Fruit fly (Drosophila melanogaster): Measurements from ENCODE around the gene Mur29B.

The Mur29B gene

dm6 chr2L:8381508-8382036, 29.6 kb downstream of the Mur29B start, which contains the start of gene AlaRS (continued):
- TF ChIP-seq CG10267 (tag; optimal IDR thresholded peaks at IDR 0.05): peak; percentile 67
- peak; percentile 41 for TF ChIP-seq nmo (GFP tag; optimal IDR thresholded peaks at IDR 0.05)
- TF ChIP-seq CG4328 (GFP tag; optimal IDR thresholded peaks at IDR 0.05): peak; percentile 27
- peak; percentile 9 for TF ChIP-seq Deaf1 (tag; optimal IDR thresholded peaks at IDR 0.05)
- no peak for TF ChIP-seq slou (GFP tag; optimal IDR thresholded peaks at IDR 0.05)
- no peak for TF ChIP-seq CG1024 (GFP tag; IDR thresholded peaks at IDR 0.05)
- no peak for TF ChIP-seq gt (GFP tag; IDR thresholded peaks at IDR 0.05)
- TF ChIP-seq Bteb2 (GFP tag; optimal IDR thresholded peaks at IDR 0.05): no peak
- no peak for TF ChIP-seq CG4282 (GFP tag; optimal IDR thresholded peaks at IDR 0.05)
- TF ChIP-seq CG2889 (GFP tag; IDR thresholded peaks at IDR 0.05): no peak
- peak; percentile 8 to 35 for TF ChIP-seq bsh (GFP tag; optimal IDR thresholded peaks at IDR 0.05)
- TF ChIP-seq unpg (GFP tag; optimal IDR thresholded peaks at IDR 0.05): peak; percentile 41
- peak; percentile 17 for TF ChIP-seq CG6683 (GFP tag; optimal IDR thresholded peaks at IDR 0.05)
- TF ChIP-seq Drgx (GFP tag; IDR thresholded peaks at IDR 0.05): no peak
- peak; percentile 65 for TF ChIP-seq CG14710 (tag; optimal IDR thresholded peaks at IDR 0.05)
- TF ChIP-seq CG8388 (GFP tag; optimal IDR thresholded peaks at IDR 0.05): peak; percentile 37
- TF ChIP-seq Hr51 (GFP tag; optimal IDR thresholded peaks at IDR 0.05): peak in 1 of 2 experiments; percentile 46
- TF ChIP-seq CG7839 (tag; optimal IDR thresholded peaks at IDR 0.05): peak; percentile 46
- TF ChIP-seq kni (GFP tag; optimal IDR thresholded peaks at IDR 0.05): peak; percentile 58
- TF ChIP-seq Oli (tag; optimal IDR thresholded peaks at IDR 0.05): peak; percentile 9
- peak; percentile 3 for TF ChIP-seq Sin3A (optimal IDR thresholded peaks at IDR 0.05)
- peak; percentile 47 for TF ChIP-seq CG4617 (GFP tag; optimal IDR thresholded peaks at IDR 0.05; ENCODE audit: borderline replicate concordance)
- TF ChIP-seq inv (GFP tag; IDR thresholded peaks at IDR 0.05; ENCODE audit: partially characterized antibody): peak; percentile 46
- TF ChIP-seq CG15696 (tag; optimal IDR thresholded peaks at IDR 0.05): no peak
- no peak for TF ChIP-seq hth (optimal IDR thresholded peaks at IDR 0.05)
- no peak for TF ChIP-seq ase (GFP tag; IDR thresholded peaks at IDR 0.05)
- no peak for TF ChIP-seq prd (optimal IDR thresholded peaks at IDR 0.05)
- TF ChIP-seq prd (GFP tag; IDR thresholded peaks at IDR 0.05): 0 out of 3 replicates have a peak, but pooled peaks have one; percentile 7
- TF ChIP-seq CG33557 (GFP tag; optimal IDR thresholded peaks at IDR 0.05): no peak
- no peak for TF ChIP-seq Neu2 (GFP tag; optimal IDR thresholded peaks at IDR 0.05; ENCODE audit: borderline replicate concordance)
- peak; percentile 27 for TF ChIP-seq dmrt99B (tag; optimal IDR thresholded peaks at IDR 0.05)
- TF ChIP-seq zfh1 (GFP tag; IDR thresholded peaks at IDR 0.05): peak; percentile 16; the same call in 1 of the 3 replicates
- TF ChIP-seq CG2712 (tag; optimal IDR thresholded peaks at IDR 0.05): peak; percentile 61
- no peak for TF ChIP-seq CG18619 (GFP tag; optimal IDR thresholded peaks at IDR 0.05)
- TF ChIP-seq CG12071 (GFP tag; optimal IDR thresholded peaks at IDR 0.05): no peak
- TF ChIP-seq CG3281 (GFP tag; optimal IDR thresholded peaks at IDR 0.05): peak; percentile 49
- TF ChIP-seq pros (GFP tag; optimal IDR thresholded peaks at IDR 0.05): no peak
- no peak for TF ChIP-seq tna (GFP tag; IDR thresholded peaks at IDR 0.05; ENCODE audit: partially characterized antibody)
- peak; percentile 27 for TF ChIP-seq Hsf (GFP tag; optimal IDR thresholded peaks at IDR 0.05)
- peak; percentile 8 for TF ChIP-seq CG9727 (GFP tag; optimal IDR thresholded peaks at IDR 0.05)
- TF ChIP-seq maf-S (GFP tag; optimal IDR thresholded peaks at IDR 0.05): no peak
- TF ChIP-seq zen2 (GFP tag; IDR thresholded peaks at IDR 0.05; ENCODE audit: partially characterized antibody): peak; percentile 59; the same call in 1 of the 3 replicates
- TF ChIP-seq CG3065 (GFP tag; optimal IDR thresholded peaks at IDR 0.05): no peak
- no peak for TF ChIP-seq Fer2 (tag; optimal IDR thresholded peaks at IDR 0.05)
- peak; percentile 17 for TF ChIP-seq CG4820 (GFP tag; optimal IDR thresholded peaks at IDR 0.05)
- no peak for TF ChIP-seq CG10462 (GFP tag; optimal IDR thresholded peaks at IDR 0.05)
- TF ChIP-seq CG34224 (GFP tag; IDR thresholded peaks at IDR 0.05; ENCODE audit: partially characterized antibody): peak; percentile 61
- TF ChIP-seq CG15514 (GFP tag; optimal IDR thresholded peaks at IDR 0.05): peak; percentile 84
- no peak for TF ChIP-seq CrebB (tag; optimal IDR thresholded peaks at IDR 0.05)
